Fruit fly (Drosophila melanogaster) whole organism, embryonic: ENCODE measurements around the gene mad2.

Experiments used
- Aef1 ChIP-seq: fragments of 200-800 bp; sonication (Bioruptor generic); IDR thresholded peaks from 3 replicates; pipeline ENCODE4 v1.3.6; 2022; ENCODE audit warnings: missing biosample characterization, missing genetic modification characterization
- CG10274 ChIP-seq: fragments of 200-800 bp; sonication (Bioruptor generic); optimal IDR thresholded peaks from 3 replicates; lab custom pipeline; 2017; ENCODE audit warnings: missing biosample characterization, mild to moderate bottlenecking, missing genetic modification characterization
- CG10366 ChIP-seq: fragments of 200-800 bp; sonication (Bioruptor generic); IDR thresholded peaks from 2 replicates; pipeline ENCODE4 v1.3.6; 2022; ENCODE audit warnings: missing biosample characterization, missing genetic modification characterization
- CG10565 ChIP-seq: fragments of 200-800 bp; sonication (Bioruptor generic); optimal IDR thresholded peaks from 3 replicates; lab custom pipeline; 2016; ENCODE audit warnings: missing biosample characterization, mild to moderate bottlenecking, missing genetic modification characterization
- CG10654 ChIP-seq: fragments of 200-800 bp; sonication (Bioruptor generic); optimal IDR thresholded peaks from 2 replicates; lab custom pipeline; 2016; ENCODE audit warnings: missing biosample characterization, missing genetic modification characterization
- CG12071 ChIP-seq: fragments of 200-800 bp; sonication (Bioruptor generic); optimal IDR thresholded peaks from 3 replicates; lab custom pipeline; 2018; ENCODE audit warnings: missing biosample characterization, mild to moderate bottlenecking, missing genetic modification characterization
- CG12299 ChIP-seq: fragments of 200-800 bp; sonication (Bioruptor generic); optimal IDR thresholded peaks from 2 replicates; lab custom pipeline; 2018; ENCODE audit warnings: missing biosample characterization, mild to moderate bottlenecking, missing genetic modification characterization
- CG12744 ChIP-seq: fragments of 200-800 bp; sonication (Bioruptor generic); optimal IDR thresholded peaks from 2 replicates; lab custom pipeline; 2016; ENCODE audit warnings: missing biosample characterization, missing genetic modification characterization
- CG14014 ChIP-seq: fragments of 200-800 bp; sonication (Bioruptor generic); IDR thresholded peaks from 2 replicates; pipeline ENCODE4 v1.3.6; 2022; ENCODE audit warnings: missing biosample characterization, missing genetic modification characterization
- CG15073 ChIP-seq: fragments of 200-800 bp; sonication (Bioruptor generic); optimal IDR thresholded peaks from 2 replicates; lab custom pipeline; 2016; ENCODE audit warnings: missing biosample characterization, missing genetic modification characterization
- CG1603 ChIP-seq: fragments of 200-800 bp; sonication (Bioruptor generic); optimal IDR thresholded peaks from 2 replicates; lab custom pipeline; 2019; ENCODE audit warnings: missing biosample characterization, mild to moderate bottlenecking, missing genetic modification characterization, moderate library complexity
- CG16815 ChIP-seq: fragments of 200-800 bp; sonication (Bioruptor generic); optimal IDR thresholded peaks from 3 replicates; lab custom pipeline; 2017; ENCODE audit warnings: missing biosample characterization, mild to moderate bottlenecking, missing genetic modification characterization
- CG17912 ChIP-seq: fragments of 200-800 bp; sonication (Bioruptor generic); optimal IDR thresholded peaks from 2 replicates; lab custom pipeline; 2018; ENCODE audit warnings: missing biosample characterization, mild to moderate bottlenecking, missing genetic modification characterization
- CG2199 ChIP-seq: fragments of 200-800 bp; sonication (Bioruptor generic); IDR thresholded peaks from 3 replicates; pipeline ENCODE4 v1.3.6; 2022; ENCODE audit warnings: missing biosample characterization, missing genetic modification characterization
- CG3407 ChIP-seq: fragments of 200-800 bp; sonication (Bioruptor generic); optimal IDR thresholded peaks from 2 replicates; lab custom pipeline; 2018; ENCODE audit warnings: missing biosample characterization, mild to moderate bottlenecking, missing genetic modification characterization
- CG5180 ChIP-seq: fragments of 200-800 bp; sonication (Bioruptor generic); optimal IDR thresholded peaks from 3 replicates; lab custom pipeline; 2017; ENCODE audit warnings: missing biosample characterization, missing genetic modification characterization, mild to moderate bottlenecking, moderate library complexity, missing genetic modification reagents
- CG5953 ChIP-seq: fragments of 200-800 bp; sonication (Bioruptor generic); IDR thresholded peaks from 2 replicates; pipeline ENCODE4 v1.3.6; 2022; ENCODE audit warnings: missing biosample characterization, missing genetic modification characterization
- CG6254 ChIP-seq: fragments of 200-800 bp; sonication (Bioruptor generic); optimal IDR thresholded peaks from 3 replicates; lab custom pipeline; 2017; ENCODE audit warnings: mild to moderate bottlenecking, missing biosample characterization, missing genetic modification reagents, missing genetic modification characterization
- CG6272 ChIP-seq: fragments of 200-800 bp; sonication (Bioruptor generic); IDR thresholded peaks from 2 replicates; pipeline ENCODE4 v1.3.6; 2022; ENCODE audit warnings: missing biosample characterization, missing genetic modification characterization
- CG6683 ChIP-seq: fragments of 200-800 bp; sonication (Bioruptor generic); optimal IDR thresholded peaks from 2 replicates; lab custom pipeline; 2017; ENCODE audit warnings: missing biosample characterization, mild to moderate bottlenecking, missing genetic modification characterization, missing genetic modification reagents
- CG6689 ChIP-seq: fragments of 200-800 bp; sonication (Bioruptor generic); IDR thresholded peaks from 2 replicates; pipeline ENCODE4 v1.3.6; 2022; ENCODE audit warnings: missing biosample characterization, missing genetic modification characterization
- CG6765 ChIP-seq: fragments of 200-800 bp; sonication (Bioruptor generic); optimal IDR thresholded peaks from 3 replicates; lab custom pipeline; 2017; ENCODE audit warnings: missing biosample characterization, mild to moderate bottlenecking, missing genetic modification characterization
- CG7745 ChIP-seq: fragments of 200-800 bp; sonication (Bioruptor generic); optimal IDR thresholded peaks from 2 replicates; lab custom pipeline; 2018; ENCODE audit warnings: missing biosample characterization, mild to moderate bottlenecking, missing genetic modification characterization, moderate library complexity
- CTCF ChIP-seq: fragments of 200-800 bp; sonication (Bioruptor generic); optimal IDR thresholded peaks from 2 replicates; lab custom pipeline; 2017; ENCODE audit warnings: missing biosample characterization, mild to moderate bottlenecking, missing genetic modification characterization, moderate library complexity
- D ChIP-seq, 2 experiments: fragments of 200-800 bp in 1 of 2; fragments of >200 bp in 1 of 2; sonication (Bioruptor generic) in 1 of 2; optimal IDR thresholded peaks; 2 replicates in 1 of 2; 3 replicates in 1 of 2; lab custom pipeline; 2017; ENCODE audit warnings: mild to moderate bottlenecking in 1 of 2, missing biosample characterization in 1 of 2, missing genetic modification characterization in 1 of 2, missing genetic modification reagents in 1 of 2
- Dad ChIP-seq: fragments of 200-800 bp; sonication (Bioruptor generic); optimal IDR thresholded peaks from 3 replicates; lab custom pipeline; 2016; ENCODE audit warnings: missing biosample characterization, missing genetic modification characterization
- Deaf1 ChIP-seq: fragments of 200-800 bp; optimal IDR thresholded peaks from 3 replicates; lab custom pipeline; 2019; ENCODE audit warnings: missing biosample characterization, mild to moderate bottlenecking, missing genetic modification characterization, moderate library complexity
- Dp ChIP-seq: fragments of 200-800 bp; sonication (Bioruptor generic); optimal IDR thresholded peaks from 2 replicates; lab custom pipeline; 2018; ENCODE audit warnings: missing biosample characterization, mild to moderate bottlenecking, missing genetic modification characterization, moderate library complexity
- Eip74EF ChIP-seq, 2 experiments: fragments of 200-800 bp in 1 of 2; fragments of >200 bp in 1 of 2; sonication (Bioruptor generic) in 1 of 2; optimal IDR thresholded peaks; 2 replicates each; lab custom pipeline; 2017 to 2019; ENCODE audit warnings: missing biosample characterization in 2 of 2, missing genetic modification characterization in 2 of 2, mild to moderate bottlenecking in 1 of 2, moderate library complexity in 1 of 2
- Hr39 ChIP-seq: fragments of >200 bp; optimal IDR thresholded peaks from 2 replicates; lab custom pipeline; 2017
- Meics ChIP-seq: fragments of 200-800 bp; sonication (Bioruptor generic); optimal IDR thresholded peaks from 2 replicates; lab custom pipeline; 2017; ENCODE audit warnings: missing biosample characterization, mild to moderate bottlenecking, missing genetic modification characterization
- Neu2 ChIP-seq: fragments of 200-800 bp; sonication (Bioruptor generic); optimal IDR thresholded peaks from 3 replicates; lab custom pipeline; 2016; ENCODE audit warnings: missing biosample characterization, missing genetic modification characterization, borderline replicate concordance
- Nf-YB ChIP-seq: fragments of 200-800 bp; sonication (Bioruptor generic); optimal IDR thresholded peaks from 3 replicates; lab custom pipeline; 2019; ENCODE audit warnings: missing biosample characterization, mild to moderate bottlenecking, missing genetic modification characterization, moderate library complexity
- Sox100B ChIP-seq: fragments of 200-800 bp; sonication (Bioruptor generic); optimal IDR thresholded peaks from 3 replicates; lab custom pipeline; 2018; ENCODE audit warnings: missing biosample characterization, mild to moderate bottlenecking, missing genetic modification characterization
- Sry-δ ChIP-seq: fragments of 200-800 bp; sonication (Bioruptor generic); optimal IDR thresholded peaks from 2 replicates; lab custom pipeline; 2016; ENCODE audit warnings: missing biosample characterization, missing genetic modification characterization
- ab ChIP-seq: fragments of 200-800 bp; sonication (Bioruptor generic); optimal IDR thresholded peaks from 2 replicates; lab custom pipeline; 2016; ENCODE audit warnings: missing biosample characterization, missing genetic modification characterization
- cg ChIP-seq: fragments of 200-800 bp; sonication (Bioruptor generic); optimal IDR thresholded peaks from 3 replicates; lab custom pipeline; 2019; ENCODE audit warnings: missing biosample characterization, mild to moderate bottlenecking, missing genetic modification characterization, moderate library complexity
- crc ChIP-seq: fragments of 200-800 bp; sonication (Bioruptor generic); optimal IDR thresholded peaks from 2 replicates; lab custom pipeline; 2016; ENCODE audit warnings: missing biosample characterization, missing genetic modification characterization
- crp ChIP-seq, 2 experiments: fragments of 200-800 bp; sonication (Bioruptor generic); optimal IDR thresholded peaks; 2 replicates in 1 of 2; 3 replicates in 1 of 2; lab custom pipeline; 2017; ENCODE audit warnings: missing biosample characterization in 2 of 2, missing genetic modification characterization in 2 of 2, mild to moderate bottlenecking in 1 of 2, moderate library complexity in 1 of 2
- danr ChIP-seq: fragments of 200-800 bp; sonication (Bioruptor generic); IDR thresholded peaks from 2 replicates; pipeline ENCODE4 v1.3.6; 2022; ENCODE audit warnings: missing biosample characterization, missing genetic modification characterization
- ftz-f1 ChIP-seq: fragments of 200-800 bp; sonication (Bioruptor generic); optimal IDR thresholded peaks from 2 replicates; lab custom pipeline; 2016; ENCODE audit warnings: missing biosample characterization, missing genetic modification characterization
- fu2 ChIP-seq: fragments of 200-800 bp; sonication (Bioruptor generic); optimal IDR thresholded peaks from 2 replicates; lab custom pipeline; 2016; ENCODE audit warnings: missing biosample characterization, missing genetic modification characterization
- gce ChIP-seq: fragments of 200-800 bp; sonication (Bioruptor generic); IDR thresholded peaks from 3 replicates; pipeline ENCODE4 v1.3.6; 2022; ENCODE audit warnings: missing biosample characterization, missing genetic modification characterization
- gcm ChIP-seq: fragments of 200-800 bp; sonication (Bioruptor generic); optimal IDR thresholded peaks from 2 replicates; lab custom pipeline; 2019; ENCODE audit warnings: missing biosample characterization, mild to moderate bottlenecking, missing genetic modification characterization, moderate library complexity
- oc ChIP-seq: fragments of 200-800 bp; sonication (Bioruptor generic); optimal IDR thresholded peaks from 2 replicates; lab custom pipeline; 2018; ENCODE audit warnings: missing biosample characterization, mild to moderate bottlenecking, missing genetic modification characterization, moderate library complexity
- org-1 ChIP-seq: fragments of 200-800 bp; sonication (Bioruptor generic); optimal IDR thresholded peaks from 2 replicates; lab custom pipeline; 2017; ENCODE audit warnings: missing biosample characterization, missing genetic modification characterization
- run ChIP-seq: fragments of 200-800 bp; sonication (Bioruptor generic); optimal IDR thresholded peaks from 3 replicates; lab custom pipeline; 2018; ENCODE audit warnings: missing biosample characterization, mild to moderate bottlenecking, missing genetic modification characterization
- sob ChIP-seq: fragments of 200-800 bp; sonication (Bioruptor generic); IDR thresholded peaks from 2 replicates; pipeline ENCODE4 v1.3.6; 2022; ENCODE audit warnings: missing biosample characterization, missing genetic modification characterization
- stc ChIP-seq: fragments of 200-800 bp; sonication (Bioruptor generic); IDR thresholded peaks from 2 replicates; pipeline ENCODE4 v1.3.6; 2022; ENCODE audit warnings: missing biosample characterization, missing genetic modification characterization
- tgo ChIP-seq: fragments of 200-800 bp; sonication (Bioruptor generic); IDR thresholded peaks from 3 replicates; pipeline ENCODE4 v1.3.6; 2022; ENCODE audit warnings: missing biosample characterization, missing genetic modification characterization
- vvl ChIP-seq: fragments of 200-800 bp; sonication (Bioruptor generic); IDR thresholded peaks from 2 replicates; pipeline ENCODE4 v1.3.6; 2022; ENCODE audit warnings: missing biosample characterization, missing genetic modification characterization
- zfh1 ChIP-seq: fragments of 200-800 bp; sonication (Bioruptor generic); IDR thresholded peaks from 3 replicates; pipeline ENCODE4 v1.3.6; 2022; ENCODE audit warnings: missing biosample characterization, missing genetic modification characterization

mad2 gene

DNA sequence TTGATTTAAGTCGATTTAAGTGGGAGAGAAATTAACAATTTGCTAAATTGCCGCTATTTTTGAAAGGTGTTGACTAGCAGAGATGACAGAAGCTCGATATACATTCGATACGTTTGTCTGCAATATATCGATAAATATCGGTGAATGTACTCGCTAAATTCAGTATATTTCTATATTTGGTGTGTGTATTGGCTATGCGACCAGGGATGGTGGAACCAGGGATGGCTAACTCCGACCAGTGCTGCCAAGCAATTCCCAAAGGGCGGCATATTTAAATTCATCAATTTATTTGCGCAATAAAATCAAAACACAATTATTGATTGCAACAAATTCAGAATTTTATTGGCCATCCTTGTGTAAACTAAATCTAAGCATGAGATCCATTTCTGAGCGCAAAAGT lies at the start of gene mad2 (continued):
- no peak for TF ChIP-seq CG6254 (GFP tag; lab: Kevin White, UChicago)
- TF ChIP-seq CG12071 (GFP tag; lab: Kevin White, UChicago) = no peak
- no peak for TF ChIP-seq CG6689 (GFP tag; lab: Robert Waterston, UW)
- TF ChIP-seq gce (GFP tag; lab: Robert Waterston, UW) = no peak
- no peak for TF ChIP-seq CG10654
- TF ChIP-seq CG6272 (GFP tag; lab: Robert Waterston, UW) = peak; percentile 48; the same call in 1 of the 2 replicates
- TF ChIP-seq CG15073 (GFP tag; lab: Kevin White, UChicago) = no peak
- no peak for TF ChIP-seq Dad
- TF ChIP-seq CG10274 (GFP tag; lab: Kevin White, UChicago) = no peak
- TF ChIP-seq Nf-YB (GFP tag; lab: Kevin White, UChicago) = peak; percentile 27
- TF ChIP-seq stc (GFP tag; lab: Robert Waterston, UW) = no peak
- TF ChIP-seq CG5953 = no peak
- TF ChIP-seq CG6683 = no peak
- TF ChIP-seq ftz-f1 = no peak
- no peak for TF ChIP-seq CG16815 (GFP tag; lab: Kevin White, UChicago)
- no peak for TF ChIP-seq CG7745
- no peak for TF ChIP-seq CG6765
- no peak for TF ChIP-seq crc
- no peak for TF ChIP-seq CG10565 (GFP tag; lab: Kevin White, UChicago)
- TF ChIP-seq gcm (GFP tag; lab: Kevin White, UChicago) = no peak
- peak; percentile 94 for TF ChIP-seq Sry-δ
- TF ChIP-seq sob (GFP tag; lab: Robert Waterston, UW) = 0 out of 2 replicates have a peak, but pooled peaks have one; percentile 38
- no peak for TF ChIP-seq oc (tag; lab: Kevin White, UChicago)
- no peak for TF ChIP-seq Neu2 (GFP tag; lab: Kevin White, UChicago)
- no peak for TF ChIP-seq cg (GFP tag; lab: Kevin White, UChicago)
- TF ChIP-seq CG14014 (GFP tag; lab: Robert Waterston, UW) = no peak
- no peak for TF ChIP-seq CG3407 (GFP tag; lab: Kevin White, UChicago)
- peak; percentile 34; the same call in 1 of the 2 replicates for TF ChIP-seq vvl
- TF ChIP-seq CTCF (GFP tag; lab: Kevin White, UChicago) = peak; percentile 31
- TF ChIP-seq CG17912 (GFP tag; lab: Kevin White, UChicago) = no peak
- no peak for TF ChIP-seq danr (GFP tag; lab: Robert Waterston, UW)
- TF ChIP-seq Sox100B (GFP tag; lab: Kevin White, UChicago) = no peak
- no peak for TF ChIP-seq CG10366 (GFP tag; lab: Robert Waterston, UW)
- TF ChIP-seq Eip74EF (GFP tag; optimal IDR thresholded peaks at IDR 0.05; lab: Kevin White, UChicago) = no peak
- TF ChIP-seq Aef1 (GFP tag; lab: Robert Waterston, UW) = no peak
- TF ChIP-seq CG12744 (GFP tag; lab: Kevin White, UChicago) = no peak
- no peak for TF ChIP-seq ab (GFP tag; lab: Kevin White, UChicago)
- TF ChIP-seq crp (GFP tag; optimal IDR thresholded peaks at IDR 0.05; lab: Kevin White, UChicago) = no peak
- no peak for TF ChIP-seq org-1 (GFP tag; lab: Kevin White, UChicago)
- TF ChIP-seq run (tag; lab: Kevin White, UChicago) = no peak
- no peak for TF ChIP-seq tgo (GFP tag; lab: Robert Waterston, UW)
- peak; percentile 100 for TF ChIP-seq Dp (GFP tag; lab: Kevin White, UChicago)
- TF ChIP-seq Meics (GFP tag; lab: Kevin White, UChicago) = no peak
- TF ChIP-seq CG1603 (tag; lab: Kevin White, UChicago) = peak; percentile 93
- no peak for TF ChIP-seq CG2199 (GFP tag; lab: Robert Waterston, UW)
- TF ChIP-seq Hr39 (lab: Kevin White, UChicago) = no peak
- TF ChIP-seq zfh1 = 0 out of 3 replicates have a peak, but pooled peaks have one; percentile 21
- TF ChIP-seq CG5180 = no peak
- no peak for TF ChIP-seq Deaf1 (tag; lab: Kevin White, UChicago)
- no peak for TF ChIP-seq D (optimal IDR thresholded peaks at IDR 0.05; lab: Kevin White, UChicago)
- no peak for TF ChIP-seq D (GFP tag; optimal IDR thresholded peaks at IDR 0.05; lab: Kevin White, UChicago)
- peak; percentile 15 for TF ChIP-seq CG12299 (tag; lab: Kevin White, UChicago)
- no peak for TF ChIP-seq fu2 (GFP tag; lab: Kevin White, UChicago)
